Fruit fly (Drosophila melanogaster) whole organism, embryonic: ENCODE results near the gene CG9393.

ENCODE experiments used
- CG10274 ChIP-seq: fragments of 200-800 bp; sonication (Bioruptor generic); optimal IDR thresholded peaks from 3 replicates; lab custom pipeline; 2017; ENCODE audit warnings: missing biosample characterization, mild to moderate bottlenecking, missing genetic modification characterization
- CG10565 ChIP-seq: fragments of 200-800 bp; sonication (Bioruptor generic); optimal IDR thresholded peaks from 3 replicates; lab custom pipeline; 2016; ENCODE audit warnings: missing biosample characterization, mild to moderate bottlenecking, missing genetic modification characterization
- CG11696 ChIP-seq: fragments of 200-800 bp; sonication (Bioruptor generic); IDR thresholded peaks from 2 replicates; pipeline ENCODE4 v1.3.6; 2022; ENCODE audit warnings: missing biosample characterization, missing genetic modification characterization
- CG14860 ChIP-seq: fragments of 200-800 bp; sonication (Bioruptor generic); IDR thresholded peaks from 3 replicates; pipeline ENCODE4 v1.3.6; 2022; ENCODE audit warnings: missing biosample characterization, missing genetic modification characterization; ENCODE audit not compliant: partially characterized antibody
- CG15514 ChIP-seq: fragments of 200-800 bp; sonication (Bioruptor generic); optimal IDR thresholded peaks from 3 replicates; lab custom pipeline; 2017; ENCODE audit warnings: missing biosample characterization, missing genetic modification characterization, mild to moderate bottlenecking, moderate library complexity, missing genetic modification reagents
- CG1602 ChIP-seq: fragments of 200-800 bp; sonication (Bioruptor generic); optimal IDR thresholded peaks from 3 replicates; lab custom pipeline; 2016; ENCODE audit warnings: missing biosample characterization, missing genetic modification characterization
- CG17186 ChIP-seq: fragments of 200-800 bp; sonication (Bioruptor generic); optimal IDR thresholded peaks from 3 replicates; lab custom pipeline; 2017; ENCODE audit warnings: missing biosample characterization, missing genetic modification reagents, missing genetic modification characterization
- CG17612 ChIP-seq: fragments of 200-800 bp; sonication (Bioruptor generic); IDR thresholded peaks from 2 replicates; pipeline ENCODE4 v1.3.6; 2022; ENCODE audit warnings: missing biosample characterization, missing genetic modification characterization
- CG3163 ChIP-seq: fragments of 200-800 bp; sonication (Bioruptor generic); optimal IDR thresholded peaks from 3 replicates; lab custom pipeline; 2016; ENCODE audit warnings: missing biosample characterization, missing genetic modification characterization
- CG34422 ChIP-seq: fragments of 200-800 bp; sonication (Bioruptor generic); IDR thresholded peaks from 3 replicates; pipeline ENCODE4 v1.3.6; 2022; ENCODE audit warnings: missing biosample characterization, missing genetic modification characterization
- CG3838 ChIP-seq: fragments of 200-800 bp; sonication (Bioruptor generic); optimal IDR thresholded peaks from 3 replicates; lab custom pipeline; 2016; ENCODE audit warnings: missing biosample characterization, missing genetic modification characterization
- CG3995 ChIP-seq: fragments of 200-800 bp; sonication (Bioruptor generic); optimal IDR thresholded peaks from 3 replicates; lab custom pipeline; 2016; ENCODE audit warnings: missing biosample characterization, missing genetic modification characterization
- CG4282 ChIP-seq: fragments of 200-800 bp; sonication (Bioruptor generic); optimal IDR thresholded peaks from 2 replicates; lab custom pipeline; 2016; ENCODE audit warnings: missing biosample characterization, missing genetic modification characterization
- CG6272 ChIP-seq: fragments of 200-800 bp; sonication (Bioruptor generic); IDR thresholded peaks from 2 replicates; pipeline ENCODE4 v1.3.6; 2022; ENCODE audit warnings: missing biosample characterization, missing genetic modification characterization
- CHES-1-like ChIP-seq: fragments of 200-800 bp; sonication (Bioruptor generic); optimal IDR thresholded peaks from 2 replicates; lab custom pipeline; 2016; ENCODE audit warnings: missing biosample characterization, missing genetic modification characterization
- CrebB ChIP-seq: fragments of 200-800 bp; sonication (Bioruptor generic); optimal IDR thresholded peaks from 3 replicates; lab custom pipeline; 2018; ENCODE audit warnings: missing biosample characterization, mild to moderate bottlenecking, missing genetic modification characterization
- Dip3 ChIP-seq: fragments of 200-800 bp; sonication (Bioruptor generic); optimal IDR thresholded peaks from 3 replicates; lab custom pipeline; 2016; ENCODE audit warnings: missing biosample characterization, missing genetic modification characterization
- Dll ChIP-seq: fragments of 200-800 bp; sonication (Bioruptor generic); IDR thresholded peaks from 4 replicates; pipeline ENCODE4 v1.3.6; 2022; ENCODE audit warnings: missing biosample characterization, missing genetic modification characterization; ENCODE audit not compliant: partially characterized antibody
- GATAe ChIP-seq: fragments of 200-800 bp; sonication (Bioruptor generic); conservative IDR thresholded peaks from 2 replicates; pipeline ENCODE4 v1.3.6; 2022; ENCODE audit warnings: missing biosample characterization, missing genetic modification characterization
- Gug ChIP-seq: fragments of 200-800 bp; sonication (Bioruptor generic); IDR thresholded peaks from 4 replicates; pipeline ENCODE4 v1.3.6; 2022; ENCODE audit warnings: missing biosample characterization, missing genetic modification characterization
- H2.0 ChIP-seq: fragments of 200-800 bp; sonication (Bioruptor generic); IDR thresholded peaks from 2 replicates; pipeline ENCODE4 v1.3.6; 2022; ENCODE audit warnings: missing biosample characterization, missing genetic modification characterization
- Hand ChIP-seq: fragments of 200-800 bp; sonication (Bioruptor generic); optimal IDR thresholded peaks from 2 replicates; lab custom pipeline; 2017; ENCODE audit warnings: mild to moderate bottlenecking, missing biosample characterization, missing genetic modification reagents, missing genetic modification characterization
- HmgD ChIP-seq: fragments of 200-800 bp; sonication (Bioruptor generic); optimal IDR thresholded peaks from 3 replicates; lab custom pipeline; 2016; ENCODE audit warnings: missing biosample characterization, missing genetic modification characterization
- Hr51 ChIP-seq, 2 experiments: fragments of 200-800 bp; sonication (Bioruptor generic); optimal IDR thresholded peaks; 2 replicates in 1 of 2; 3 replicates in 1 of 2; lab custom pipeline; 2016 to 2018; ENCODE audit warnings: missing biosample characterization in 2 of 2, missing genetic modification characterization in 2 of 2, mild to moderate bottlenecking in 1 of 2, moderate library complexity in 1 of 2
- Lpt ChIP-seq: fragments of >200 bp; optimal IDR thresholded peaks from 2 replicates; lab custom pipeline; 2018; ENCODE audit warnings: missing biosample characterization, missing genetic modification characterization
- Mad ChIP-seq: fragments of 200-800 bp; sonication (Bioruptor generic); optimal IDR thresholded peaks from 2 replicates; lab custom pipeline; 2016; ENCODE audit warnings: missing biosample characterization, missing genetic modification characterization
- Neu2 ChIP-seq: fragments of 200-800 bp; sonication (Bioruptor generic); optimal IDR thresholded peaks from 3 replicates; lab custom pipeline; 2016; ENCODE audit warnings: missing biosample characterization, missing genetic modification characterization, borderline replicate concordance
- Taf1 ChIP-seq: fragments of 200-800 bp; sonication (Bioruptor generic); IDR thresholded peaks from 2 replicates; pipeline ENCODE4 v1.3.6; 2022; ENCODE audit warnings: missing biosample characterization, missing genetic modification characterization
- Usf ChIP-seq: fragments of 200-800 bp; sonication (Bioruptor generic); optimal IDR thresholded peaks from 2 replicates; lab custom pipeline; 2017; ENCODE audit warnings: missing genotype, missing biosample characterization, missing genetic modification characterization
- ac ChIP-seq: fragments of 200-800 bp; sonication (Bioruptor generic); optimal IDR thresholded peaks from 3 replicates; lab custom pipeline; 2017; ENCODE audit warnings: missing biosample characterization, mild to moderate bottlenecking, missing genetic modification characterization
- crol ChIP-seq: fragments of 200-800 bp; sonication (Bioruptor generic); IDR thresholded peaks from 2 replicates; pipeline ENCODE4 v1.3.6; 2022; ENCODE audit warnings: missing biosample characterization, missing genetic modification characterization
- dan ChIP-seq: fragments of 200-800 bp; sonication (Bioruptor generic); IDR thresholded peaks from 2 replicates; pipeline ENCODE4 v1.3.6; 2022; ENCODE audit warnings: missing biosample characterization, missing genetic modification characterization
- hb ChIP-seq: fragments of 200-800 bp; sonication (Bioruptor generic); IDR thresholded peaks from 3 replicates; pipeline ENCODE4 v1.3.6; 2022; ENCODE audit warnings: missing biosample characterization, missing genetic modification characterization; ENCODE audit not compliant: partially characterized antibody
- hbn ChIP-seq: fragments of 200-800 bp; sonication (Bioruptor generic); IDR thresholded peaks from 2 replicates; pipeline ENCODE4 v1.3.6; 2022; ENCODE audit warnings: missing biosample characterization, missing genetic modification characterization; ENCODE audit not compliant: partially characterized antibody
- insv ChIP-seq, 2 experiments: fragments of 200-800 bp; sonication (Bioruptor generic); optimal IDR thresholded peaks; 3 replicates each; lab custom pipeline; 2016 to 2018; ENCODE audit warnings: missing biosample characterization in 2 of 2, missing genetic modification characterization in 2 of 2
- jumu ChIP-seq: fragments of 200-800 bp; sonication (Bioruptor generic); optimal IDR thresholded peaks from 3 replicates; lab custom pipeline; 2016; ENCODE audit warnings: missing biosample characterization, missing genetic modification characterization
- lab ChIP-seq: fragments of 200-800 bp; sonication (Bioruptor generic); optimal IDR thresholded peaks from 3 replicates; lab custom pipeline; 2017; ENCODE audit warnings: missing biosample characterization, missing genetic modification characterization, mild to moderate bottlenecking, moderate library complexity, missing genetic modification reagents
- mirr ChIP-seq: fragments of 200-800 bp; sonication (Bioruptor generic); optimal IDR thresholded peaks from 3 replicates; lab custom pipeline; 2018; ENCODE audit warnings: missing biosample characterization, mild to moderate bottlenecking, missing genetic modification characterization
- mld ChIP-seq: fragments of 200-800 bp; sonication (Bioruptor generic); IDR thresholded peaks from 3 replicates; pipeline ENCODE4 v1.3.6; 2022; ENCODE audit warnings: missing biosample characterization, missing genetic modification characterization; ENCODE audit not compliant: partially characterized antibody
- odd ChIP-seq: fragments of 200-800 bp; sonication (Bioruptor generic); optimal IDR thresholded peaks from 2 replicates; lab custom pipeline; 2017; ENCODE audit warnings: missing biosample characterization, mild to moderate bottlenecking, missing genetic modification characterization
- prd ChIP-seq, 3 experiments: fragments of >200 bp in 2 of 3; fragments of 200-800 bp in 1 of 3; sonication (Bioruptor generic) in 1 of 3; optimal IDR thresholded peaks in 2 of 3; IDR thresholded peaks in 1 of 3; 2 replicates in 2 of 3; 3 replicates in 1 of 3; pipeline versions ENCODE4 v1.3.6 to Lab custom; 2017 to 2022; ENCODE audit warnings: missing biosample characterization in 1 of 3, missing genetic modification characterization in 1 of 3
- repo ChIP-seq: fragments of 200-800 bp; sonication (Bioruptor generic); optimal IDR thresholded peaks from 2 replicates; lab custom pipeline; 2016; ENCODE audit warnings: missing biosample characterization, missing genetic modification characterization
- sug ChIP-seq: fragments of 200-800 bp; optimal IDR thresholded peaks from 2 replicates; lab custom pipeline; 2019; ENCODE audit warnings: missing biosample characterization, mild to moderate bottlenecking, missing genetic modification characterization, moderate library complexity
- twi ChIP-seq: fragments of 200-800 bp; optimal IDR thresholded peaks from 2 replicates; lab custom pipeline; 2019; ENCODE audit warnings: missing biosample characterization, mild to moderate bottlenecking, missing genetic modification characterization, moderate library complexity
- unc-4 ChIP-seq: fragments of 200-800 bp; sonication (Bioruptor generic); IDR thresholded peaks from 2 replicates; pipeline ENCODE4 v1.3.6; 2022; ENCODE audit warnings: missing biosample characterization, missing genetic modification characterization; ENCODE audit not compliant: partially characterized antibody
- zen2 ChIP-seq: fragments of 200-800 bp; sonication (Bioruptor generic); IDR thresholded peaks from 3 replicates; pipeline ENCODE4 v1.3.6; 2022; ENCODE audit warnings: missing biosample characterization, missing genetic modification characterization; ENCODE audit not compliant: partially characterized antibody

The CG9393 gene

DNA sequence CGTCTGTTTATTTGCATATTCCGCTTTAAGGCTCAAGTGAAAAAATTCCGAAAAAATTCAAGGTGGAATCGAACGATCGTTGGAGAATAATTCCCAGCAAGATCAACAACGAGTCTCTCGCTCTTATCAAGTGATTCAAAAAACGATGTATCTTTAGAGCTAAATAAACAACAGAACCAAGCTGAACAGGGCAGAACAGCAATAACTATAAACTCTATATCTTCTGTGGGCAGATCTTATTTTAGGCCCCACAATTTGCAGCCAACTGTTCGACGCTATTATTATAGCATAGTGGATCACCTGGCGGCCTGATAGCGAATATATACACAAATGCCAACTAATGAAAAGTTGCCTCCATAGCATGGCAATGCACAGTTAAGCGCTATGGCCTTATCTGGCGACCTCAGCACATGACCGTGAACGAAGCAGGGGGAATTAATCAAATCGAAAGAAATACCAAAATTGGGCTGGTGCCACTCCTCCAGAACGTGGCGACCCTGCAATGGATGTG is 34.0 kb downstream of the CG9393 start (continued):
- TF ChIP-seq ac (GFP tag; lab: Kevin White, UChicago): no peak
- TF ChIP-seq Dip3 (GFP tag; lab: Kevin White, UChicago): no peak
- TF ChIP-seq CG3163: no peak
- TF ChIP-seq CG11696: no peak
- no peak for TF ChIP-seq H2.0 (GFP tag; lab: Robert Waterston, UW)
- TF ChIP-seq repo (GFP tag; lab: Kevin White, UChicago): no peak
- no peak for TF ChIP-seq CG10565 (GFP tag; lab: Kevin White, UChicago)
- no peak for TF ChIP-seq insv (GFP tag; optimal IDR thresholded peaks at IDR 0.05; lab: Kevin White, UChicago)
- TF ChIP-seq GATAe (GFP tag; lab: Robert Waterston, UW): no peak; the same call in 1 of the 2 replicates
- TF ChIP-seq lab (GFP tag; lab: Kevin White, UChicago): peak; percentile 45
- TF ChIP-seq CG34422: no peak
- no peak for TF ChIP-seq Usf (GFP tag; lab: Kevin White, UChicago)
- no peak for TF ChIP-seq hbn (GFP tag; lab: Robert Waterston, UW)
- no peak for TF ChIP-seq mld (GFP tag; lab: Robert Waterston, UW)
- TF ChIP-seq crol: no peak
- no peak for TF ChIP-seq Neu2
- no peak for TF ChIP-seq Mad (GFP tag; lab: Kevin White, UChicago)
- TF ChIP-seq Gug: no peak
- TF ChIP-seq, all 482 proteins: peak for 46

dm6 chr3R:9527907-9528842 is 35.3 kb downstream of the CG9393 start:
- TF ChIP-seq unc-4 (GFP tag; lab: Robert Waterston, UW) (no peak), Lpt (GFP tag; lab: Kevin White, UChicago) (no peak), CrebB (tag; lab: Kevin White, UChicago) (peak; percentile 75), Hand (GFP tag; lab: Kevin White, UChicago) (peak; percentile 67), CG14860 (GFP tag; lab: Robert Waterston, UW) (no peak), zen2 (GFP tag; lab: Robert Waterston, UW) (no peak), CG3838 (peak; percentile 19), odd (GFP tag; lab: Kevin White, UChicago) (peak; percentile 73), Dll (no peak), CG4282 (peak; percentile 88), dan (GFP tag; lab: Robert Waterston, UW) (no peak), CG15514 (GFP tag; lab: Kevin White, UChicago) (peak; percentile 92), CG10274 (GFP tag; lab: Kevin White, UChicago) (peak; percentile 79), Hr51 (GFP tag; optimal IDR thresholded peaks at IDR 0.05; lab: Kevin White, UChicago) (peak in 1 of 2 experiments; percentile 65), mirr (GFP tag; lab: Kevin White, UChicago) (peak; percentile 94), CG3995 (GFP tag; lab: Kevin White, UChicago) (peak; percentile 71), CG17186 (GFP tag; lab: Kevin White, UChicago) (peak; percentile 20), Taf1 (GFP tag; lab: Robert Waterston, UW) (peak; percentile 89), CHES-1-like (peak; percentile 90), HmgD (GFP tag; lab: Kevin White, UChicago) (peak; percentile 91), CG1602 (GFP tag; lab: Kevin White, UChicago) (peak; percentile 63), sug (tag; lab: Kevin White, UChicago) (peak; percentile 78), twi (tag; lab: Kevin White, UChicago) (no peak), Dip3 (GFP tag; lab: Kevin White, UChicago) (peak; percentile 86), prd (optimal IDR thresholded peaks at IDR 0.05; lab: Kevin White, UChicago) (no peak), prd (GFP tag; IDR thresholded peaks at IDR 0.05; lab: Robert Waterston, UW) (peak; percentile 92), hb (GFP tag; lab: Robert Waterston, UW) (no peak), jumu (GFP tag; lab: Kevin White, UChicago) (peak; percentile 90), CG6272 (peak; percentile 88), Gug (peak; percentile 92), CG17612 (GFP tag; lab: Robert Waterston, UW) (peak; percentile 77)
